Worm (Caenorhabditis elegans) whole organism, midembryonic: ENCODE measurements around the gene aptf-1.

Experiments
- ref-1 ChIP-seq: fragments of 200-800 bp; sonication (Bioruptor generic); conservative IDR thresholded peaks from 2 replicates; pipeline ENCODE4 v1.3.6; 2022; ENCODE audit warnings: missing genetic modification reagents, missing genetic modification characterization, missing compliant biosample characterization
- tab-1 ChIP-seq: fragments of 200-800 bp; sonication (Bioruptor generic); IDR thresholded peaks from 2 replicates; pipeline ENCODE4 v1.3.6; 2022; ENCODE audit warnings: missing genetic modification characterization, missing compliant biosample characterization
- ztf-23 ChIP-seq: fragments of 200-800 bp; sonication (Bioruptor generic); IDR thresholded peaks from 2 replicates; pipeline ENCODE4 v1.3.6; 2022; ENCODE audit warnings: missing genetic modification reagents, missing genetic modification characterization, missing compliant biosample characterization

ce11 chrII:6407279-6407678 is 47.5 kb upstream of the aptf-1 start, which contains the start of gene spp-11:
- TF ChIP-seq ref-1 (no peak), tab-1 (GFP tag; lab: Robert Waterston, UW) (no peak), ztf-23 (no peak)
